Worm (Caenorhabditis elegans) whole organism, early embryonic: Measurements from ENCODE around the gene gst-24.

Experiments used
- aly-1 ChIP-seq: sonication (generic microtip); optimal IDR thresholded peaks from 2 replicates; lab custom pipeline; 2016; ENCODE audit warnings: missing genetic modification characterization, missing compliant biosample characterization
- ama-1 ChIP-seq: fragments of 150-350 bp; optimal IDR thresholded peaks from 2 replicates; lab custom pipeline; 2014
- ceh-13 ChIP-seq: fragments of 200-800 bp; sonication (Bioruptor generic); optimal IDR thresholded peaks from 2 replicates; lab custom pipeline; 2018; ENCODE audit warnings: mild to moderate bottlenecking, missing genetic modification characterization, missing compliant biosample characterization
- hmbx-1 ChIP-seq: sonication (generic microtip); optimal IDR thresholded peaks from 2 replicates; lab custom pipeline; 2016; ENCODE audit warnings: mild to moderate bottlenecking, missing genetic modification characterization, missing compliant biosample characterization
- sea-1 ChIP-seq: fragments of 200-800 bp; sonication (Bioruptor generic); conservative IDR thresholded peaks from 2 replicates; pipeline ENCODE4 v1.3.6; 2022; ENCODE audit warnings: missing genetic modification characterization, missing compliant biosample characterization
- tbx-11 ChIP-seq: fragments of 200-800 bp; sonication (Bioruptor generic); IDR thresholded peaks from 2 replicates; pipeline ENCODE4 v1.3.6; 2022; ENCODE audit warnings: missing genetic modification characterization, missing compliant biosample characterization

- TF ChIP-seq ama-1 (lab: Kevin White, UChicago) (no peak), hmbx-1 (no peak), sea-1 (GFP tag; lab: Robert Waterston, UW) (no peak), aly-1 (tag; lab: Kevin White, UChicago) (no peak), ceh-13 (GFP tag; lab: Kevin White, UChicago) (no peak), tbx-11 (GFP tag; lab: Robert Waterston, UW) (no peak)
These were observed 1.5 kb downstream of the gst-24 start, which contains the start of gene gst-20 for ce11 chrII:13609655-13610054.
